Fruit fly (Drosophila melanogaster): ENCODE results near the gene Ggt-1.
A peak's percentile ranks its signal among the peaks of the same experiment; 100 is the strongest.

Gene Ggt-1

DNA sequence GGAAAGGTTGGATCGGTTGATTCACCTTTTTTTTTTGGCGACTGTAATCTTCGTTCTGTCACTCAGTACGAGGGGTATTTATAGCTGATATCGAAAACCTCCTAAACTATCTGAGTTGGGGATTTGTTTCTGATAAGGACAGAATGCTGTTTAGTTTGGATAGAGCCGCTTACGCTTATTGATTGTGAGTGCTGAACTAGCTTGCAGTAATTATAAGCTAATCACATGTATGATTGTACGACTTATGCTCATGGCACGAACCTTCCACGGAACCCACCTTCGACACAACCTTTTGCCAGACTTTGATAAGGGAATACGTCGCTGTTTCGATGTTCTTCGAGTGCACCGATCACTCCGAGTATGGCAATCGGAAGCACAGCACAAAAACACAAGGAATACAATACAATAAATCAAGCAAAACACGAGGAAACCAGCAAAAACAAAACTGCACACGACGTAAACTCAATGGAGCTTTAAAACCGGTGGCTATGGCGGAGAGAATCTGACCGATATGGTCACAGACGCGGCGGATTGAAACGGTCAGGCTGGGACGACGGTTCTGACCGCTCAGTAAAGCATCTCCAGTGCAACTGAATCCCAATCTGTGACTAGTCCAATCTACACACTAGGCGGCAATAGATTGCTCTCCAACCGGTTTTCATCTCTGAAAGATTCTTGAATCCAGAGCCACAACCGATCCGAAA is 25.8 kb downstream of the Ggt-1 start, which contains the start of gene psh (continued):
- no peak for TF ChIP-seq CG7368 (GFP tag; optimal IDR thresholded peaks at IDR 0.05)
- TF ChIP-seq fd85E (GFP tag; optimal IDR thresholded peaks at IDR 0.05) = no peak
- no peak for TF ChIP-seq Blimp-1 (GFP tag; optimal IDR thresholded peaks at IDR 0.05)
- TF ChIP-seq Sox15 (GFP tag; optimal IDR thresholded peaks at IDR 0.05) = no peak
- TF ChIP-seq CG9139 (GFP tag; optimal IDR thresholded peaks at IDR 0.05) = peak; percentile 20
- no peak for TF ChIP-seq CG10631 (GFP tag; optimal IDR thresholded peaks at IDR 0.05)
- no peak for TF ChIP-seq acj6 (GFP tag; optimal IDR thresholded peaks at IDR 0.05)
- no peak for TF ChIP-seq CG3919 (GFP tag; optimal IDR thresholded peaks at IDR 0.05)
- peak; percentile 12 for TF ChIP-seq net (GFP tag; optimal IDR thresholded peaks at IDR 0.05)
- no peak for TF ChIP-seq CG11762 (GFP tag; optimal IDR thresholded peaks at IDR 0.05; ENCODE audit: insufficient read depth)
- peak; percentile 98 for TF ChIP-seq svp (GFP tag)

dm6 chrX:18483261-18484218 is 28.8 kb downstream of the Ggt-1 start, which contains the start of gene Hayan:
TSS of gene Hayan (minus strand) at chrX:18483772.
- TF ChIP-seq salr (GFP tag; optimal IDR thresholded peaks at IDR 0.05) (no peak), CG11762 (GFP tag; optimal IDR thresholded peaks at IDR 0.05; ENCODE audit: insufficient read depth) (no peak), Eip75B (GFP tag; optimal IDR thresholded peaks at IDR 0.05) (peak; percentile 27), Eip78C (GFP tag) (peak; percentile 64), CG3919 (GFP tag; optimal IDR thresholded peaks at IDR 0.05) (no peak), cyc (GFP tag; optimal IDR thresholded peaks at IDR 0.05) (no peak), CG3032 (tag; optimal IDR thresholded peaks at IDR 0.05) (peak; percentile 20), net (GFP tag; optimal IDR thresholded peaks at IDR 0.05) (peak; percentile 44), Met (GFP tag; optimal IDR thresholded peaks at IDR 0.05) (no peak), OdsH (GFP tag; optimal IDR thresholded peaks at IDR 0.05) (peak; percentile 6), spab (GFP tag; optimal IDR thresholded peaks at IDR 0.05) (peak; percentile 29), topi (GFP tag; optimal IDR thresholded peaks at IDR 0.05) (peak; percentile 18), Hr4 (GFP tag; optimal IDR thresholded peaks at IDR 0.05) (no peak), Sox15 (GFP tag; optimal IDR thresholded peaks at IDR 0.05) (no peak), CG10669 (GFP tag; optimal IDR thresholded peaks at IDR 0.05) (peak; percentile 16), Blimp-1 (GFP tag; optimal IDR thresholded peaks at IDR 0.05) (no peak), Hr39 (GFP tag; optimal IDR thresholded peaks at IDR 0.05) (no peak), CG16779 (tag; optimal IDR thresholded peaks at IDR 0.05) (peak; percentile 63), CG8319 (GFP tag; optimal IDR thresholded peaks at IDR 0.05) (peak; percentile 44), fd59A (GFP tag; optimal IDR thresholded peaks at IDR 0.05) (no peak), CG15336 (GFP tag; IDR thresholded peaks at IDR 0.05) (peak; percentile 33; the same call in 1 of the 2 replicates), Smox (GFP tag; optimal IDR thresholded peaks at IDR 0.05) (peak; percentile 17), CG6276 (GFP tag; optimal IDR thresholded peaks at IDR 0.05) (peak; percentile 51), Gug (GFP tag; IDR thresholded peaks at IDR 0.05) (no peak), dac (GFP tag; optimal IDR thresholded peaks at IDR 0.05) (no peak), CG1621 (tag; optimal IDR thresholded peaks at IDR 0.05) (peak; percentile 93), Eip93F (GFP tag; optimal IDR thresholded peaks at IDR 0.05) (no peak), CG4318 (GFP tag; optimal IDR thresholded peaks at IDR 0.05) (no peak), Ets96B (tag; optimal IDR thresholded peaks at IDR 0.05) (peak; percentile 24), fkh (GFP tag; optimal IDR thresholded peaks at IDR 0.05) (no peak), Hr38 (GFP tag; optimal IDR thresholded peaks at IDR 0.05) (no peak), CG6792 (GFP tag; optimal IDR thresholded peaks at IDR 0.05) (peak; percentile 6), fd85E (GFP tag; optimal IDR thresholded peaks at IDR 0.05) (no peak), acj6 (GFP tag; optimal IDR thresholded peaks at IDR 0.05) (no peak), CG8119 (GFP tag; IDR thresholded peaks at IDR 0.05) (peak; percentile 41; the same call in 1 of the 3 replicates), esn (GFP tag; optimal IDR thresholded peaks at IDR 0.05) (peak; percentile 21), CG6808 (GFP tag; optimal IDR thresholded peaks at IDR 0.05) (peak; percentile 85), Sox14 (GFP tag; optimal IDR thresholded peaks at IDR 0.05) (peak; percentile 23), CG8632 (GFP tag; optimal IDR thresholded peaks at IDR 0.05) (no peak), CG9139 (GFP tag; optimal IDR thresholded peaks at IDR 0.05) (peak; percentile 77), Lpt (GFP tag; optimal IDR thresholded peaks at IDR 0.05) (peak; percentile 50), CG11294 (GFP tag; IDR thresholded peaks at IDR 0.05) (no peak)
